Worm (Caenorhabditis elegans) whole organism, L4/young adult: ENCODE results near the gene F33C8.2.

Source experiments
- W03F9.2 ChIP-seq: fragments of 150-350 bp; optimal IDR thresholded peaks from 2 replicates; lab custom pipeline; 2014; ENCODE audit warnings: missing biosample characterization, missing genetic modification characterization
- dao-5 ChIP-seq: sonication (generic microtip); optimal IDR thresholded peaks from 2 replicates; lab custom pipeline; 2016; ENCODE audit warnings: missing genotype, missing genetic modification characterization, moderate library complexity, missing compliant biosample characterization
- him-1 ChIP-seq: sonication (generic microtip); optimal IDR thresholded peaks from 2 replicates; lab custom pipeline; 2016; ENCODE audit warnings: missing genotype, missing genetic modification reagents, missing genetic modification characterization, missing compliant biosample characterization

DNA sequence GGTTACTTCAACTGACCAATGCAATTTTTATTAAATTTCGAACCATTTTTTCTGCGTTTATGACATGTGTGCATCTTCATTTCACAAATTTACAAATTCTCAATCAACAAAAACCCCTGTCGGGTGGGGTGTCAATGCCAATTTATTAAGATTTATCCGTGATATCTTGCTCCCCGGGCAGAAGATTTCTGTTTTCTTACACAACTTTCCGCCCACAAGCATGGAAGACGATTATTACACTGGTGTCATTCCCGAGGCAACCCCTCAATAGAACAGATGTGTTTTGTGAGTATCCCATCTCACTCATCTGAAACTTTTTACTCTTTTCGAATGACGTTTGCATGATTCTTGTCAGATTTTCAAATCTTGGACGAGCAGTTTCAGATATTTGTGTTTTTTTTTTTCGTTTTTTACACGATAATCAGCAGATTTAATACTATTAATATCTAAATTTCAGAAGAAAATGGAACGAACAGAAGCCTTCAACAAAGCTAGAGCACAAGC, 10.7 kb downstream of the F33C8.2 start, which contains the start of gene F33C8.4:
- TF ChIP-seq dao-5: no peak
- no peak for TF ChIP-seq him-1 (tag; lab: Kevin White, UChicago)
- TF ChIP-seq W03F9.2 (tag; lab: Kevin White, UChicago): no peak
